Worm (Caenorhabditis elegans) whole organism, dauer: ENCODE data around the gene F01G12.18.

Source experiments
- unc-62 ChIP-seq: sonication (generic microtip); optimal IDR thresholded peaks from 2 replicates; lab custom pipeline; 2017; ENCODE audit warnings: missing biosample characterization, missing genetic modification reagents, missing genetic modification characterization

The F01G12.18 gene

ce11 chrX:16366993-16367392, 31.3 kb downstream of the F01G12.18 start, which contains the start of gene ace-1:
Gene ace-1, plus strand, starts transcription at chrX:16367293.
- TF ChIP-seq unc-62 (GFP tag; lab: Kevin White, UChicago): no peak

- TF ChIP-seq unc-62 (GFP tag; lab: Kevin White, UChicago): no peak
Measured at ce11 chrX:16366508-16366907, 31.8 kb downstream of the F01G12.18 start.

ce11 chrX:16363637-16364036, 34.6 kb downstream of the F01G12.18 start:
- no peak for TF ChIP-seq unc-62 (GFP tag; lab: Kevin White, UChicago)

ce11 chrX:16361001-16361400, 37.3 kb downstream of the F01G12.18 start:
- TF ChIP-seq unc-62 (GFP tag; lab: Kevin White, UChicago): no peak

- no peak for TF ChIP-seq unc-62 (GFP tag; lab: Kevin White, UChicago)
Measured at ce11 chrX:16357531-16357930, 40.7 kb downstream of the F01G12.18 start.

ce11 chrX:16356341-16356740, 41.9 kb downstream of the F01G12.18 start:
- TF ChIP-seq unc-62 (GFP tag; lab: Kevin White, UChicago): no peak

ce11 chrX:16354598-16355211, 43.6 kb downstream of the F01G12.18 start, which contains the start of gene nhr-28:
Gene nhr-28, plus strand, starts transcription at chrX:16354976.
- no peak for TF ChIP-seq unc-62 (GFP tag; lab: Kevin White, UChicago)

- TF ChIP-seq unc-62 (GFP tag; lab: Kevin White, UChicago): no peak
Measured at ce11 chrX:16352503-16352902, 45.8 kb downstream of the F01G12.18 start.

ce11 chrX:16349019-16349418, 49.3 kb downstream of the F01G12.18 start:
- TF ChIP-seq unc-62 (GFP tag; lab: Kevin White, UChicago): no peak
